Worm (Caenorhabditis elegans): ENCODE measurements around the gene exc-12.

DNA sequence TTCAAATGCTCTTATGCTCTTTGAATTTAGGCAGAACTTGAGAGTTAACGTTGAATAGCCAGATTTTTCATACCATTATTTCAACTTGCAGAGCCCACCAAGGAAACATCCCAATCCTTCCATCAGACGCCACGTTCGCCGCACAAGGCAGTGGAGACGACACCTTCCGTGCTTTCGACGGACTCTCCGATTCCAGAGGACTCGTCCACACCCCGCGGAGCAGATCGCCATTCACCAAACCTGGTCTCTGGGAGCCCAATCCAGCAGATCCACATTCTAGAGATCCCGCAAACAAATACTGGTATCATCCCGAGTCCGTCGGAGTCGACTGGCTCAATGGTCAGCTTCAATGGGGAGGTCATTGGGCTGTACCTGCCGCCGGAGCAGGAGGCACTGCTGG is 9.8 kb upstream of the exc-12 start:
- TF ChIP-seq fkh-10 (GFP tag; optimal IDR thresholded peaks at IDR 0.05) (no peak), fos-1 (tag; optimal IDR thresholded peaks at IDR 0.05) (no peak), lin-13 (GFP tag; optimal IDR thresholded peaks at IDR 0.05) (no peak), ztf-11 (tag; optimal IDR thresholded peaks at IDR 0.05) (no peak), xbp-1 (tag; optimal IDR thresholded peaks at IDR 0.05) (no peak), hlh-17 (GFP tag; optimal IDR thresholded peaks at IDR 0.05; ENCODE audit: borderline replicate concordance) (no peak), nhr-11 (tag; optimal IDR thresholded peaks at IDR 0.05) (no peak), mdl-1 (tag; optimal IDR thresholded peaks at IDR 0.05) (no peak), snpc-4 (tag; optimal IDR thresholded peaks at IDR 0.05) (no peak), fkh-4 (tag; optimal IDR thresholded peaks at IDR 0.05; ENCODE audit: borderline replicate concordance) (no peak), mep-1 (tag; optimal IDR thresholded peaks at IDR 0.05) (no peak), nhr-237 (tag; optimal IDR thresholded peaks at IDR 0.05) (no peak), sptf-1 (tag; optimal IDR thresholded peaks at IDR 0.05) (no peak)

All from whole organism, L1 larva.